Fruit fly (Drosophila melanogaster) whole organism, embryonic: ENCODE measurements around the gene Hel25E.

Experiments used
- Awh ChIP-seq: fragments of 200-800 bp; sonication (Bioruptor generic); IDR thresholded peaks from 2 replicates; pipeline ENCODE4, ENCODE4 v1.3.6; 2022; ENCODE audit warnings: missing biosample characterization, missing genetic modification characterization
- Bdp1 ChIP-seq: fragments of 200-800 bp; sonication (Bioruptor generic); optimal IDR thresholded peaks from 3 replicates; lab custom pipeline; 2016; ENCODE audit warnings: missing biosample characterization, missing genetic modification characterization
- CG10147 ChIP-seq: fragments of 200-800 bp; sonication (Bioruptor generic); optimal IDR thresholded peaks from 2 replicates; lab custom pipeline; 2019; ENCODE audit warnings: missing biosample characterization, mild to moderate bottlenecking, missing genetic modification characterization, moderate library complexity
- CG11695 ChIP-seq: fragments of 200-800 bp; sonication (Bioruptor generic); IDR thresholded peaks from 3 replicates; pipeline ENCODE4 v1.3.6; 2022; ENCODE audit warnings: missing biosample characterization, missing genetic modification characterization
- CG11723 ChIP-seq: fragments of 200-800 bp; sonication (Bioruptor generic); optimal IDR thresholded peaks from 2 replicates; lab custom pipeline; 2017; ENCODE audit warnings: missing biosample characterization, mild to moderate bottlenecking, missing genetic modification characterization
- CG15073 ChIP-seq: fragments of 200-800 bp; sonication (Bioruptor generic); optimal IDR thresholded peaks from 2 replicates; lab custom pipeline; 2016; ENCODE audit warnings: missing biosample characterization, missing genetic modification characterization
- CG15696 ChIP-seq: fragments of 200-800 bp; sonication (Bioruptor generic); optimal IDR thresholded peaks from 2 replicates; lab custom pipeline; 2019; ENCODE audit warnings: missing biosample characterization, mild to moderate bottlenecking, missing genetic modification characterization, moderate library complexity
- CG1647 ChIP-seq: fragments of 200-800 bp; sonication (Bioruptor generic); optimal IDR thresholded peaks from 3 replicates; lab custom pipeline; 2016; ENCODE audit warnings: missing biosample characterization, missing genetic modification characterization
- CG17912 ChIP-seq: fragments of 200-800 bp; sonication (Bioruptor generic); optimal IDR thresholded peaks from 2 replicates; lab custom pipeline; 2018; ENCODE audit warnings: missing biosample characterization, mild to moderate bottlenecking, missing genetic modification characterization
- CG18262 ChIP-seq: fragments of 200-800 bp; optimal IDR thresholded peaks from 3 replicates; lab custom pipeline; 2019; ENCODE audit warnings: missing biosample characterization, mild to moderate bottlenecking, missing genetic modification characterization, moderate library complexity
- CG4328 ChIP-seq: fragments of 200-800 bp; sonication (Bioruptor generic); optimal IDR thresholded peaks from 3 replicates; lab custom pipeline; 2017; ENCODE audit warnings: missing biosample characterization, missing genetic modification reagents, missing genetic modification characterization
- CG5180 ChIP-seq: fragments of 200-800 bp; sonication (Bioruptor generic); optimal IDR thresholded peaks from 3 replicates; lab custom pipeline; 2017; ENCODE audit warnings: missing biosample characterization, missing genetic modification characterization, mild to moderate bottlenecking, moderate library complexity, missing genetic modification reagents
- CG6791 ChIP-seq: fragments of 200-800 bp; sonication (Bioruptor generic); IDR thresholded peaks from 3 replicates; pipeline ENCODE4 v1.3.6; 2022; ENCODE audit warnings: missing biosample characterization, missing genetic modification characterization; ENCODE audit not compliant: partially characterized antibody
- CG7963 ChIP-seq: fragments of 200-800 bp; sonication (Bioruptor generic); IDR thresholded peaks from 3 replicates; pipeline ENCODE4 v1.3.6; 2022; ENCODE audit warnings: missing biosample characterization, missing genetic modification characterization; ENCODE audit not compliant: partially characterized antibody
- CHES-1-like ChIP-seq: fragments of 200-800 bp; sonication (Bioruptor generic); optimal IDR thresholded peaks from 2 replicates; lab custom pipeline; 2016; ENCODE audit warnings: missing biosample characterization, missing genetic modification characterization
- D19A ChIP-seq: fragments of 200-800 bp; optimal IDR thresholded peaks from 3 replicates; lab custom pipeline; 2019; ENCODE audit warnings: missing biosample characterization, mild to moderate bottlenecking, missing genetic modification characterization, moderate library complexity
- Dip2 ChIP-seq: fragments of 200-800 bp; sonication (Bioruptor generic); IDR thresholded peaks from 2 replicates; pipeline ENCODE4 v1.3.6; 2022; ENCODE audit warnings: missing biosample characterization, missing genetic modification characterization
- Dll ChIP-seq: fragments of 200-800 bp; sonication (Bioruptor generic); IDR thresholded peaks from 4 replicates; pipeline ENCODE4 v1.3.6; 2022; ENCODE audit warnings: missing biosample characterization, missing genetic modification characterization; ENCODE audit not compliant: partially characterized antibody
- Nf-YC ChIP-seq: fragments of 200-800 bp; optimal IDR thresholded peaks from 3 replicates; lab custom pipeline; 2019; ENCODE audit warnings: missing biosample characterization, mild to moderate bottlenecking, missing genetic modification characterization, moderate library complexity
- Scr ChIP-seq: fragments of 200-800 bp; sonication (Bioruptor generic); IDR thresholded peaks from 2 replicates; pipeline ENCODE4 v1.3.6; 2022; ENCODE audit warnings: missing biosample characterization, missing genetic modification characterization; ENCODE audit not compliant: partially characterized antibody
- Side ChIP-seq: fragments of 200-800 bp; sonication (Bioruptor generic); optimal IDR thresholded peaks from 2 replicates; lab custom pipeline; 2016; ENCODE audit warnings: missing biosample characterization, missing genetic modification characterization
- Stat92E ChIP-seq, 3 experiments: fragments of >200 bp in 2 of 3; fragments of 200-800 bp in 1 of 3; sonication (Bioruptor generic) in 1 of 3; optimal IDR thresholded peaks; 2 replicates each; lab custom pipeline; 2017 to 2019; ENCODE audit warnings: missing biosample characterization in 3 of 3, missing genetic modification characterization in 3 of 3, mild to moderate bottlenecking in 1 of 3, moderate library complexity in 1 of 3
- ap ChIP-seq: fragments of 200-800 bp; sonication (Bioruptor generic); IDR thresholded peaks from 2 replicates; pipeline ENCODE4 v1.3.6; 2022; ENCODE audit warnings: missing biosample characterization, missing genetic modification characterization
- ase ChIP-seq: fragments of 200-800 bp; sonication (Bioruptor generic); IDR thresholded peaks from 3 replicates; pipeline ENCODE4 v1.3.6; 2022; ENCODE audit warnings: missing biosample characterization, missing genetic modification characterization
- ash1 ChIP-seq: fragments of 200-800 bp; sonication (Bioruptor generic); optimal IDR thresholded peaks from 2 replicates; lab custom pipeline; 2018; ENCODE audit warnings: missing biosample characterization, mild to moderate bottlenecking, missing genetic modification characterization
- ato ChIP-seq: fragments of 200-800 bp; sonication (Bioruptor generic); IDR thresholded peaks from 2 replicates; pipeline ENCODE4 v1.3.6; 2022; ENCODE audit warnings: missing biosample characterization, missing genetic modification characterization; ENCODE audit not compliant: partially characterized antibody
- cg ChIP-seq: fragments of 200-800 bp; sonication (Bioruptor generic); optimal IDR thresholded peaks from 3 replicates; lab custom pipeline; 2019; ENCODE audit warnings: missing biosample characterization, mild to moderate bottlenecking, missing genetic modification characterization, moderate library complexity
- ci ChIP-seq: fragments of 200-800 bp; sonication (Bioruptor generic); IDR thresholded peaks from 3 replicates; pipeline ENCODE4 v1.3.6; 2022; ENCODE audit warnings: missing biosample characterization, missing genetic modification characterization
- emc ChIP-seq: fragments of 200-800 bp; sonication (Bioruptor generic); optimal IDR thresholded peaks from 2 replicates; lab custom pipeline; 2016; ENCODE audit warnings: missing biosample characterization, missing genetic modification characterization
- ewg ChIP-seq: fragments of 200-800 bp; sonication (Bioruptor generic); optimal IDR thresholded peaks from 3 replicates; lab custom pipeline; 2017; ENCODE audit warnings: mild to moderate bottlenecking, missing biosample characterization, missing genetic modification reagents, missing genetic modification characterization
- exex ChIP-seq: fragments of 200-800 bp; sonication (Bioruptor generic); optimal IDR thresholded peaks from 4 replicates; lab custom pipeline; 2018; ENCODE audit warnings: missing biosample characterization, mild to moderate bottlenecking, missing genetic modification characterization, moderate library complexity
- grau ChIP-seq: fragments of 200-800 bp; optimal IDR thresholded peaks from 3 replicates; lab custom pipeline; 2019; ENCODE audit warnings: missing biosample characterization, mild to moderate bottlenecking, missing genetic modification characterization, moderate library complexity
- ham ChIP-seq: fragments of 200-800 bp; sonication (Bioruptor generic); IDR thresholded peaks from 2 replicates; pipeline ENCODE4 v1.3.6; 2022; ENCODE audit warnings: missing biosample characterization, missing genetic modification characterization
- hb ChIP-seq: fragments of 200-800 bp; sonication (Bioruptor generic); IDR thresholded peaks from 3 replicates; pipeline ENCODE4 v1.3.6; 2022; ENCODE audit warnings: missing biosample characterization, missing genetic modification characterization; ENCODE audit not compliant: partially characterized antibody
- hkb ChIP-seq, 2 experiments: fragments of 200-800 bp in 1 of 2; fragments of >200 bp in 1 of 2; sonication (Bioruptor generic) in 1 of 2; IDR thresholded peaks in 1 of 2; optimal IDR thresholded peaks in 1 of 2; 2 replicates each; pipeline versions ENCODE4 v1.3.6 to Lab custom; 2017 to 2022; ENCODE audit warnings: missing biosample characterization in 1 of 2, missing genetic modification characterization in 1 of 2
- ind ChIP-seq: fragments of 200-800 bp; sonication (Bioruptor generic); optimal IDR thresholded peaks from 3 replicates; lab custom pipeline; 2016; ENCODE audit warnings: missing biosample characterization, missing genetic modification characterization
- nau ChIP-seq: fragments of 200-800 bp; sonication (Bioruptor generic); optimal IDR thresholded peaks from 3 replicates; lab custom pipeline; 2017; ENCODE audit warnings: missing biosample characterization, mild to moderate bottlenecking, missing genetic modification characterization, missing genetic modification reagents
- nerfin-1 ChIP-seq: fragments of 200-800 bp; sonication (Bioruptor generic); optimal IDR thresholded peaks from 3 replicates; lab custom pipeline; 2019; ENCODE audit warnings: missing biosample characterization, mild to moderate bottlenecking, missing genetic modification characterization, moderate library complexity
- nom ChIP-seq: fragments of 200-800 bp; sonication (Bioruptor generic); optimal IDR thresholded peaks from 2 replicates; lab custom pipeline; 2017; ENCODE audit warnings: missing biosample characterization, missing genetic modification characterization, mild to moderate bottlenecking, moderate library complexity, missing genetic modification reagents
- org-1 ChIP-seq: fragments of 200-800 bp; sonication (Bioruptor generic); optimal IDR thresholded peaks from 2 replicates; lab custom pipeline; 2017; ENCODE audit warnings: missing biosample characterization, missing genetic modification characterization
- otp ChIP-seq: fragments of 200-800 bp; sonication (Bioruptor generic); IDR thresholded peaks from 3 replicates; pipeline ENCODE4, ENCODE4 v1.3.6; 2022; ENCODE audit warnings: missing biosample characterization, missing genetic modification characterization
- rib ChIP-seq: fragments of 200-800 bp; sonication (Bioruptor generic); IDR thresholded peaks from 2 replicates; pipeline ENCODE4 v1.3.6; 2022; ENCODE audit warnings: missing biosample characterization, missing genetic modification characterization
- run ChIP-seq: fragments of 200-800 bp; sonication (Bioruptor generic); optimal IDR thresholded peaks from 3 replicates; lab custom pipeline; 2018; ENCODE audit warnings: missing biosample characterization, mild to moderate bottlenecking, missing genetic modification characterization
- scrt ChIP-seq: fragments of 200-800 bp; sonication (Bioruptor generic); optimal IDR thresholded peaks from 2 replicates; lab custom pipeline; 2018; ENCODE audit warnings: missing biosample characterization, mild to moderate bottlenecking, missing genetic modification characterization, moderate library complexity
- sna ChIP-seq: fragments of 200-800 bp; sonication (Bioruptor generic); IDR thresholded peaks from 2 replicates; pipeline ENCODE4 v1.3.6; 2022; ENCODE audit warnings: missing biosample characterization, missing genetic modification characterization; ENCODE audit not compliant: partially characterized antibody
- ssp ChIP-seq: fragments of 200-800 bp; sonication (Bioruptor generic); IDR thresholded peaks from 2 replicates; pipeline ENCODE4 v1.3.6; 2022; ENCODE audit warnings: missing biosample characterization, missing genetic modification characterization
- stc ChIP-seq: fragments of 200-800 bp; sonication (Bioruptor generic); IDR thresholded peaks from 2 replicates; pipeline ENCODE4 v1.3.6; 2022; ENCODE audit warnings: missing biosample characterization, missing genetic modification characterization
- vnd ChIP-seq: fragments of 200-800 bp; sonication (Bioruptor generic); IDR thresholded peaks from 3 replicates; pipeline ENCODE4 v1.3.6; 2022; ENCODE audit warnings: missing biosample characterization, missing genetic modification characterization; ENCODE audit not compliant: partially characterized antibody
- yki ChIP-seq: fragments of >200 bp; optimal IDR thresholded peaks from 3 replicates; lab custom pipeline; 2018
- zen2 ChIP-seq: fragments of 200-800 bp; sonication (Bioruptor generic); IDR thresholded peaks from 3 replicates; pipeline ENCODE4 v1.3.6; 2022; ENCODE audit warnings: missing biosample characterization, missing genetic modification characterization; ENCODE audit not compliant: partially characterized antibody

The Hel25E gene

DNA sequence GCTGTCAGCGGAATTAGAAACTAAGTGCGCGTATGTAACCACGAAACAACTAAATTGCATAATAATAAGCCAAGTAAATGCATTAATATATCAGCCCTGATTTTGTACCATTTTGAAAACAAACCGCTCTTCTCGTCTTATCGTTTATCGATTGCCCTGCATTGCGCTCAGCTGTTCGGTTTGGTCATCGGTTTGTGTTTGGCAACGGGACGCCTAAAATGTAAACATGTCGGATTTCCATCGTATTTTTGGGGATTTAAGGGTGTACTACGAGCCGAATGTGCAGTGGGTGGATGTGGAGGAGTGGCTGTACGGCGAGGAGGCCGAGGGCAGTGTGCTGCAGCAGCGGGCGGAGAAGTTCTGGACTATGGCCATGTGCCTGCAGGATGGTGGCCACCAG is 16.4 kb downstream of the Hel25E start, which contains the start of gene Cap-D3 (continued):
- TF ChIP-seq ssp (GFP tag; lab: Robert Waterston, UW) = no peak
- no peak for TF ChIP-seq Dip2
- no peak for TF ChIP-seq CG1647 (GFP tag; lab: Kevin White, UChicago)
- TF ChIP-seq sna (GFP tag; lab: Robert Waterston, UW) = peak; percentile 55; the same call in 1 of the 2 replicates
- no peak for TF ChIP-seq CG4328 (GFP tag; lab: Kevin White, UChicago)
- no peak for TF ChIP-seq emc (GFP tag; lab: Kevin White, UChicago)
- no peak for TF ChIP-seq nau (GFP tag; lab: Kevin White, UChicago)
- TF ChIP-seq CG10147 (GFP tag; lab: Kevin White, UChicago) = no peak
- peak; percentile 78 for TF ChIP-seq CG6791
- TF ChIP-seq Dll (GFP tag; lab: Robert Waterston, UW) = peak; percentile 45; the same call in 2 of the 4 replicates
- no peak for TF ChIP-seq stc (GFP tag; lab: Robert Waterston, UW)
- no peak for TF ChIP-seq CHES-1-like (GFP tag; lab: Kevin White, UChicago)
- no peak for TF ChIP-seq ase
- peak; percentile 62; the same call in 1 of the 3 replicates for TF ChIP-seq CG7963 (GFP tag; lab: Robert Waterston, UW)
- no peak for TF ChIP-seq scrt
- no peak for TF ChIP-seq ham (GFP tag; lab: Robert Waterston, UW)
- peak; percentile 28; the same call in 1 of the 3 replicates for TF ChIP-seq ci (GFP tag; lab: Robert Waterston, UW)
- no peak for TF ChIP-seq nom
- 0 out of 3 replicates have a peak, but pooled peaks have one; percentile 70 for TF ChIP-seq hb
- TF ChIP-seq Stat92E (GFP tag; optimal IDR thresholded peaks at IDR 0.05; lab: Kevin White, UChicago) = no peak
- TF ChIP-seq D19A = no peak
- TF ChIP-seq org-1 = no peak
- TF ChIP-seq yki (lab: Kevin White, UChicago) = no peak
- TF ChIP-seq CG15073 (GFP tag; lab: Kevin White, UChicago) = no peak
- TF ChIP-seq cg (GFP tag; lab: Kevin White, UChicago) = no peak
- TF ChIP-seq Scr (GFP tag; lab: Robert Waterston, UW) = peak; percentile 49
- TF ChIP-seq ato (GFP tag; lab: Robert Waterston, UW) = peak; percentile 68; the same call in 1 of the 2 replicates
- TF ChIP-seq CG5180 (GFP tag; lab: Kevin White, UChicago) = no peak
- TF ChIP-seq Nf-YC (tag; lab: Kevin White, UChicago) = no peak
- TF ChIP-seq run = no peak
- TF ChIP-seq vnd (GFP tag; lab: Robert Waterston, UW) = peak; percentile 61; the same call in 2 of the 3 replicates
- TF ChIP-seq CG15696 (tag; lab: Kevin White, UChicago) = no peak
- no peak for TF ChIP-seq ash1 (GFP tag; lab: Kevin White, UChicago)
- TF ChIP-seq CG11695 (GFP tag; lab: Robert Waterston, UW) = no peak
- no peak for TF ChIP-seq CG17912 (GFP tag; lab: Kevin White, UChicago)
- no peak for TF ChIP-seq nerfin-1
- no peak for TF ChIP-seq grau
- no peak for TF ChIP-seq exex (tag; lab: Kevin White, UChicago)
- no peak for TF ChIP-seq ewg (GFP tag; lab: Kevin White, UChicago)
- no peak for TF ChIP-seq Awh (GFP tag; lab: Robert Waterston, UW)
- TF ChIP-seq Side (GFP tag; lab: Kevin White, UChicago) = no peak
- TF ChIP-seq CG11723 (GFP tag; lab: Kevin White, UChicago) = no peak
- no peak for TF ChIP-seq otp (GFP tag; lab: Robert Waterston, UW)
- TF ChIP-seq hkb (optimal IDR thresholded peaks at IDR 0.05; lab: Kevin White, UChicago) = no peak
- no peak for TF ChIP-seq hkb (GFP tag; IDR thresholded peaks at IDR 0.05; lab: Robert Waterston, UW)
- no peak for TF ChIP-seq CG18262 (tag; lab: Kevin White, UChicago)
- TF ChIP-seq Bdp1 (GFP tag; lab: Kevin White, UChicago) = no peak
- TF ChIP-seq ap (GFP tag; lab: Robert Waterston, UW) = no peak
- TF ChIP-seq zen2 (GFP tag; lab: Robert Waterston, UW) = peak; percentile 65
- no peak for TF ChIP-seq ind (GFP tag; lab: Kevin White, UChicago)
- no peak for TF ChIP-seq rib (GFP tag; lab: Robert Waterston, UW)
